Worm (Caenorhabditis elegans): ENCODE results near the gene Y49E10.10.

- no peak for TF ChIP-seq ama-1 (optimal IDR thresholded peaks at IDR 0.05)
- TF ChIP-seq ama-1 (GFP tag; optimal IDR thresholded peaks at IDR 0.05): no peak
- TF ChIP-seq unc-62 (GFP tag; optimal IDR thresholded peaks at IDR 0.05): no peak
- TF ChIP-seq dox-1 (GFP tag; IDR thresholded peaks at IDR 0.05): no peak
- TF ChIP-seq zfh-2 (GFP tag; conservative IDR thresholded peaks at IDR 0.05): no peak
- TF ChIP-seq dpff-1 (tag; optimal IDR thresholded peaks at IDR 0.05): no peak
- no peak for TF ChIP-seq dpl-1 (GFP tag; optimal IDR thresholded peaks at IDR 0.05)
- TF ChIP-seq lin-54 (GFP tag; optimal IDR thresholded peaks at IDR 0.05): no peak
- TF ChIP-seq F49E8.2 (tag; optimal IDR thresholded peaks at IDR 0.05; ENCODE audit: insufficient read depth): no peak
- TF ChIP-seq hmg-20 (GFP tag; IDR thresholded peaks at IDR 0.05): no peak
Measured at ce11 chrIII:12437020-12437419, 41.8 kb downstream of the Y49E10.10 start.

Data from whole organism, young adult.